Worm (Caenorhabditis elegans): ENCODE results near the gene Y57E12B.1.

The Y57E12B.1 gene

DNA sequence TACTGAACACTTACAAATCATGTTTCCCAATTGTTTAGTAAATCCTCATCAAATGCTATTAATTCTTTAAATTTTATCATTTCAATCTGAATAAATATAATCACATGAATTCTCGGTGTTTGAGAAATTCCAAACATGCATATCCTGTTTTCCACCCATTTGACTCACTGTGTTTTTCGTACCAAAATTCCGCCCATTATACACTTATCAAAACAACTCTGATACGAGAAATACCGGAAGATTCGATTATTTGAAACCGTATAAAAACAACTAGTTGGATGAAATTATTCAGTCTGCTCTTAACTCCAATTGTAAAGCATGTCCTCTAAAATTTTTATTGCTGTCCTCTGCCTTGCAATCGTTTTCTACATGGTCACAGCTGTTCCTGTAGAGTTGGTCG lies at the start of gene Y57E12B.1:
TSS of gene Y57E12B.1 (plus strand) at position 301 of the 400 bp plus-strand sequence.
- TF ChIP-seq nfya-1 (tag; optimal IDR thresholded peaks at IDR 0.05; ENCODE audit: insufficient read depth) (no peak), snpc-4 (tag; optimal IDR thresholded peaks at IDR 0.05) (no peak)

DNA sequence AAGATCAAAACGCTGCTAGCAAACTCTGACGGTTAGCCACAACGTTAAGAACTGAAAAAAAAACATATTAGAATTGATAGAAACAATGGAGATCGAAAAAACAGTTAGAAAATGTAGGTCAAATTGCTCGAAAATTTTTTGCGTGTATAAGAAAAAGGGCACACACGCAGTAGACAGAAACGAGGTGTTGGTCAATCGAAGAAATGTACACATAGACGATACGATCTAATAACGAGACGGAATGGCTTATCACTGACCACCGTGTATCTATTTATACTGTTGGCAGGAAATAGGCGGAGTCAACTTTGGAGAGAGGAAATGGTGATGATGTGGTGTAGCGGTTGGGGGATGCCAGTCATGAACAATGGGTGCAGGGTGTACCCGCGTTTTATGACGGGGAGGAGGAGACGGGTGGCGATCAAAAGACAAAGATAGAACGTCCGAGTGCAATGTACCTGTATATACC lies 48.1 kb upstream of the Y57E12B.1 start, which contains the start of gene odc-1:
TSS of gene odc-1 (minus strand) at position 51 of the 466 bp plus-strand sequence.
- no peak for TF ChIP-seq jun-1 (tag; optimal IDR thresholded peaks at IDR 0.05)
- peak; percentile 63 for TF ChIP-seq pqm-1 (tag; optimal IDR thresholded peaks at IDR 0.05)

DNA sequence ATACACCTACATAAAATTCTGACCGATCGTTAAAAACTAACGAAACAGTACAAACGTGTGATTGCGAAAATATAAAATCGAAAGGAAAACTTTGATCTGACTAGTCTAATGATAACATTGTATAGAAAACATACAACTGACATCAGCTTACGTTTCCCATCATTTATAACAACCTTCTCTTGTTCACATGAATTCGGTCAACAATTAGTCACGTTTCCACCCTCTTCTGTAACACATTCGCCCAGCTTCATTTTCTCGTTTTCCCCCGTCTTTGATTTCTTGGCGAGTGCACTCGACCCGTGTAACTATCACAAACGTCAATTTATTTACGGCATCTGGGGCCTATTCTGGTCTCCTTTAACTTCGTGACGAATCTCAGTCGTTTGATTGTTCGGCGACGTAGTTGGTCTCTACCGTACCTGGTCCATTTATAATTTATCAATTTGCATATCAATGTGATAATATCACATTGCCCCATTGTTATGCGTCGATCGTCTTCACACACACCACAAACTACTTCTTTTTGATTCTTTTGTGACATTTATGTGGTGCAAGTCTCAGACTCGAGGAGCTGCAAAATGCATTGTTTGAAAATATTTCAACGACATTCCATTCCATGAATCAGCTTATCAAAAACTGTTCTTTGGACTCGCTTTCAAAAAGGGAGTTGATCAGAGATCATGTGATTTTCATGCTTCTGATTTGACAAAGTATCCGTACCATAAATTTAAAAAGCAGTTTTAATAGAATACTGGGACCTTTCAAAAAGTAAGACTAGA lies 47.3 kb upstream of the Y57E12B.1 start:
- TF ChIP-seq elt-1 (tag; optimal IDR thresholded peaks at IDR 0.05) (no peak), lin-39 (tag; optimal IDR thresholded peaks at IDR 0.05) (no peak), aly-2 (tag; optimal IDR thresholded peaks at IDR 0.05) (no peak), lsy-12 (tag; optimal IDR thresholded peaks at IDR 0.05) (no peak), mml-1 (tag; optimal IDR thresholded peaks at IDR 0.05) (no peak), egl-27 (tag; optimal IDR thresholded peaks at IDR 0.05) (no peak), eor-1 (tag; optimal IDR thresholded peaks at IDR 0.05) (no peak), mdl-1 (tag; optimal IDR thresholded peaks at IDR 0.05) (no peak), jun-1 (tag; optimal IDR thresholded peaks at IDR 0.05) (no peak), nfya-1 (tag; optimal IDR thresholded peaks at IDR 0.05; ENCODE audit: insufficient read depth) (no peak), tbx-2 (tag; optimal IDR thresholded peaks at IDR 0.05) (no peak), ztf-11 (tag; optimal IDR thresholded peaks at IDR 0.05) (no peak), pha-4 (tag; optimal IDR thresholded peaks at IDR 0.05) (no peak), nhr-25 (tag; optimal IDR thresholded peaks at IDR 0.05) (peak; percentile 39), nhr-43 (tag; optimal IDR thresholded peaks at IDR 0.05; ENCODE audit: poor library complexity, severe bottlenecking) (no peak), elt-2 (tag; optimal IDR thresholded peaks at IDR 0.05) (peak; percentile 46)

DNA sequence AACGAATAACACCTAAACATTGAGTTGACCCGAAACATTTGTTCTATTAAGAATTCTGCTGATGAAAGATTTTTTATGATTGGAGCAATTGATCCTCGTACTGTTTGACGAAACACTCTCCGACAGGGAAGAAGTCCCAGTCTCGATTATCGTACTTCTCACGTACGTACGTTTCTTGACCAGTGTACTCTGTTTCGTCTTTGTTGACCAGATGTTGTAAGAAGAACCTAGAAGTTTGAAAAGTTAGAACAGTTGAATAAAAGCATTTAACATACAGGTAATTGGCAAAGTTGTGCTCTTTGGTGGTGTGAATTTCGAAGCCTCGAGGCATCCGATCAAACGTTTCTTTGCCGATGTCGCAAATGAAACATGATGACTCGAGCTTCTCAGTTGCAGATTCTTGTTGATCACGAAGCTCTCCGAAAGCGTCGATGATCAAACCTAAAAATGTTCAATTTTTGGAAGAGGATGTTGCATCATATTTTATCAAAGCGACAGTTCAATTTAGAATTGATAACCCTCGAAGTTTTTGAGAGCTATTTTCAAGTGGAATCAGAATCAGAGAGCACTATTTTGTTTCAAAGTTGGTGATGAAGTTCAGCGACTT lies 46.3 kb upstream of the Y57E12B.1 start:
- TF ChIP-seq nhr-43 (tag; optimal IDR thresholded peaks at IDR 0.05; ENCODE audit: poor library complexity, severe bottlenecking) (no peak), nhr-67 (tag; optimal IDR thresholded peaks at IDR 0.05) (no peak), jun-1 (tag; optimal IDR thresholded peaks at IDR 0.05) (no peak), ceh-28 (tag; optimal IDR thresholded peaks at IDR 0.05) (no peak), skn-1 (tag; optimal IDR thresholded peaks at IDR 0.05) (no peak), nhr-77 (tag; optimal IDR thresholded peaks at IDR 0.05) (no peak), snpc-4 (tag; optimal IDR thresholded peaks at IDR 0.05) (no peak), nhr-11 (tag; optimal IDR thresholded peaks at IDR 0.05) (no peak), R02D3.7 (tag; optimal IDR thresholded peaks at IDR 0.05) (no peak)

DNA sequence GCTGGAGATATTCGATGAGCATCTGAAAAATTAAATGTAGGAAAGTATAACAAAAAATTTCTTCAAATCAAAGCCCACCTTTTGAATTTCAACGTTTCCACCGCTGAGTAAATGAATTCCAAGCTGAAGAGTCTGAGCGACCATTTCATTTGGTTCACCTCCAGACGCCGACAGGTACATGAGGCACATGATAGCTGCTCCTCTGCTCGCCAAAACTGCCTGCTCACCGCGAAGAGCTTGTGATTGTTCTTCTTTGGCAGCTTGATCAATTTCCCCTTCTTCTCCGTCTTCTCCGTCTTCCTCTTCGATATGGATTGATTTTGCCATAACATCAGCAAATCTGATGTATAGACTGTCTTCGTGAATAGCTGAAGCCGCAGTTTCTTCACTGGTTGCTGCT lies 41.9 kb upstream of the Y57E12B.1 start:
- TF ChIP-seq fos-1 (tag; optimal IDR thresholded peaks at IDR 0.05) (no peak), pqm-1 (tag; optimal IDR thresholded peaks at IDR 0.05) (no peak), ceh-28 (tag; optimal IDR thresholded peaks at IDR 0.05) (no peak), nfya-1 (tag; optimal IDR thresholded peaks at IDR 0.05; ENCODE audit: insufficient read depth) (no peak)

DNA sequence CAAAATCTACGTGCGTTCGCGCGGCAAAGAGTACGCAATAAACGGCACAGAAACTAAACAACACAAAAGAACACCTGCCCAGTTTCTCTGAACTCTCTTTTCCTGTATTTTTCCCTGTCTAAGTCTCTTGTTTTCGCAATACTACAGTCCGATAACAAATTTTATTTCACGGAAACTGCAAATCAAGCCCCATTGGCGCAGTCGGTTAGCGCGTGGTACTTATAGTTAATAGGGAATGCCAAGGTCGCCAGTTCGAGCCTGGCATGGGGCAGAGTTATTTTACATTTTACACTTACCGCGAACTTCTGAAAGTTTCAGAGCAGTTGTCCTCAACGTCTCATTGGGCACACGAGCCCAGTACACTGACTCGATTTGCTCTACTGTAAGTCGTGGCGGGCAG lies 31.0 kb upstream of the Y57E12B.1 start:
- TF ChIP-seq nfya-1 (tag; optimal IDR thresholded peaks at IDR 0.05; ENCODE audit: insufficient read depth) (no peak), ztf-11 (tag; optimal IDR thresholded peaks at IDR 0.05) (no peak), elt-3 (tag; optimal IDR thresholded peaks at IDR 0.05) (no peak), ceh-82 (tag; optimal IDR thresholded peaks at IDR 0.05) (no peak), daf-12 (tag; optimal IDR thresholded peaks at IDR 0.05) (no peak), nhr-12 (tag; optimal IDR thresholded peaks at IDR 0.05) (no peak), fkh-10 (GFP tag; optimal IDR thresholded peaks at IDR 0.05) (no peak), ceh-28 (tag; optimal IDR thresholded peaks at IDR 0.05) (no peak), nhr-237 (tag; optimal IDR thresholded peaks at IDR 0.05) (no peak), unc-39 (tag; optimal IDR thresholded peaks at IDR 0.05) (no peak), unc-62 (GFP tag; optimal IDR thresholded peaks at IDR 0.05) (no peak), pha-4 (tag; optimal IDR thresholded peaks at IDR 0.05) (no peak), lin-39 (tag; optimal IDR thresholded peaks at IDR 0.05) (no peak), lin-15B (tag; optimal IDR thresholded peaks at IDR 0.05) (no peak), aly-2 (tag; optimal IDR thresholded peaks at IDR 0.05) (no peak), eor-1 (tag; optimal IDR thresholded peaks at IDR 0.05) (no peak), nhr-11 (tag; optimal IDR thresholded peaks at IDR 0.05) (no peak), nhr-23 (tag; optimal IDR thresholded peaks at IDR 0.05) (no peak)
